Fruit fly (Drosophila melanogaster): ENCODE data around the gene CG42613.

The CG42613 gene

DNA sequence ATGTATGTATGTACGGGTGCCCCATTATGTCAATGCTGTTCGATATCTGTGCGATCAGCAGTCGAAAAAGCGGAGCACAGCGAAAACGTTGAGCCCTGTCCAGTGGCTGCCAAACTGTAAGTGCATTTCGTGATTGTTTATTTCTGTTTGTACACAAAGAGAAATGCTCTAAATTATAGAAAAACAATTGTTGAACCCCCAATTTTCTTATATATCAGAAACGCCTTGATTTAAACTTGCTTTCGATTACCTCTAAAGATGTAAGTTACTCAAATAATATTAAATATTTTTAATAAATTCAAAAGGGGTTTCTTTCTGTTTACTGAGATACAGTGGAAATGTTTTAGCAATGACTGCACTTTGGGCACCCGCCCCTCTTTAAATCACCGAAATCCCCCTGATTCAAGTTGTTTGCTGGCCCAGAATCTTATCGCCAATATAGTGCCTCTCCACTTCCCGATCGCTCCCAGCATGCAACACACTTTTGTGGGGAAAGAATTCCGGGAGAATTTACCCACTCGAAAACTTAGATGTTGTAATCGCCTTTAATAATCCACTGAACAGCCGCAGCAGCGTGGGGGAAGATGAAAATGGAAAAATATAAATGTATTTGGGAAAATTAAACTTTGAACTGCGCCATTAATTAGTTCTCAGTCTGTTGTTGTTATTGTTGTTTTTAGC lies 85.9 kb downstream of the CG42613 start (continued):
- no peak for TF ChIP-seq Sry-β (GFP tag; optimal IDR thresholded peaks at IDR 0.05)
- TF ChIP-seq CG15696 (tag; optimal IDR thresholded peaks at IDR 0.05) = no peak
- TF ChIP-seq tll (GFP tag; optimal IDR thresholded peaks at IDR 0.05) = no peak
- no peak for TF ChIP-seq sens-2 (GFP tag; IDR thresholded peaks at IDR 0.05)
- TF ChIP-seq CG12299 (tag; optimal IDR thresholded peaks at IDR 0.05) = no peak
- no peak for TF ChIP-seq lilli (GFP tag; optimal IDR thresholded peaks at IDR 0.05)
- no peak for TF ChIP-seq slou (GFP tag; optimal IDR thresholded peaks at IDR 0.05)
- TF ChIP-seq CG31224 (GFP tag; IDR thresholded peaks at IDR 0.05) = no peak
- no peak for TF ChIP-seq CG9932 (GFP tag; IDR thresholded peaks at IDR 0.05)
- TF ChIP-seq stc (GFP tag; IDR thresholded peaks at IDR 0.05) = peak; percentile 58
- no peak for TF ChIP-seq CG6272 (GFP tag; IDR thresholded peaks at IDR 0.05)
- TF ChIP-seq grn (GFP tag; optimal IDR thresholded peaks at IDR 0.05) = no peak
- peak; percentile 48 for TF ChIP-seq trem (tag; optimal IDR thresholded peaks at IDR 0.05)
- TF ChIP-seq maf-S (GFP tag; optimal IDR thresholded peaks at IDR 0.05) = no peak
- TF ChIP-seq Hsf (GFP tag; optimal IDR thresholded peaks at IDR 0.05) = no peak
- no peak for TF ChIP-seq NFAT (GFP tag; IDR thresholded peaks at IDR 0.05)
- TF ChIP-seq CG17802 (tag; optimal IDR thresholded peaks at IDR 0.05) = no peak
- TF ChIP-seq CG15011 (GFP tag; optimal IDR thresholded peaks at IDR 0.05) = no peak
- no peak for TF ChIP-seq chm (GFP tag; IDR thresholded peaks at IDR 0.05)
- TF ChIP-seq CG2199 (GFP tag; IDR thresholded peaks at IDR 0.05) = no peak
- no peak for TF ChIP-seq CG11398 (GFP tag; optimal IDR thresholded peaks at IDR 0.05)
- no peak for TF ChIP-seq zfh2 (GFP tag; optimal IDR thresholded peaks at IDR 0.05)
- TF ChIP-seq CG18599 (GFP tag; optimal IDR thresholded peaks at IDR 0.05) = peak; percentile 24
- no peak for TF ChIP-seq Opbp (GFP tag; IDR thresholded peaks at IDR 0.05; ENCODE audit: partially characterized antibody)
- no peak for TF ChIP-seq CG7928 (GFP tag; optimal IDR thresholded peaks at IDR 0.05)
- no peak for TF ChIP-seq Poxn (GFP tag; IDR thresholded peaks at IDR 0.05)
- TF ChIP-seq Trl (optimal IDR thresholded peaks at IDR 0.05) = no peak
- TF ChIP-seq Trl (GFP tag; optimal IDR thresholded peaks at IDR 0.05) = no peak
- TF ChIP-seq Pdp1 (GFP tag; optimal IDR thresholded peaks at IDR 0.05) = peak in 1 of 2 experiments; percentile 24
- TF ChIP-seq GATAe (GFP tag; conservative IDR thresholded peaks at IDR 0.05) = no peak
- no peak for TF ChIP-seq CG6791 (GFP tag; IDR thresholded peaks at IDR 0.05; ENCODE audit: partially characterized antibody)
- no peak for TF ChIP-seq CG1832 (GFP tag; optimal IDR thresholded peaks at IDR 0.05)
- no peak for TF ChIP-seq dan (GFP tag; IDR thresholded peaks at IDR 0.05)
- 0 out of 3 replicates have a peak, but pooled peaks have one; percentile 30 for TF ChIP-seq z (GFP tag; IDR thresholded peaks at IDR 0.05)
- no peak for TF ChIP-seq Dek (tag; optimal IDR thresholded peaks at IDR 0.05)
- TF ChIP-seq sqz (GFP tag; optimal IDR thresholded peaks at IDR 0.05) = peak; percentile 2
- TF ChIP-seq Sin3A (optimal IDR thresholded peaks at IDR 0.05) = no peak
- TF ChIP-seq CG7271 (tag; optimal IDR thresholded peaks at IDR 0.05) = no peak
- no peak for TF ChIP-seq luna (GFP tag; optimal IDR thresholded peaks at IDR 0.05)
- no peak for TF ChIP-seq CG6765 (GFP tag; optimal IDR thresholded peaks at IDR 0.05)
- TF ChIP-seq br (optimal IDR thresholded peaks at IDR 0.05) = no peak
- TF ChIP-seq Awh (GFP tag; IDR thresholded peaks at IDR 0.05) = 0 out of 2 replicates have a peak, but pooled peaks have one; percentile 23
- no peak for TF ChIP-seq kay (GFP tag; optimal IDR thresholded peaks at IDR 0.05)
- TF ChIP-seq CG5180 (GFP tag; optimal IDR thresholded peaks at IDR 0.05) = peak; percentile 5
- TF ChIP-seq stwl (tag; optimal IDR thresholded peaks at IDR 0.05) = no peak
- no peak for TF ChIP-seq CHES-1-like (GFP tag; optimal IDR thresholded peaks at IDR 0.05)
- no peak for TF ChIP-seq pzg (GFP tag; optimal IDR thresholded peaks at IDR 0.05)
- TF ChIP-seq CG8290 (GFP tag; optimal IDR thresholded peaks at IDR 0.05) = no peak
- TF ChIP-seq CG8290 (tag; optimal IDR thresholded peaks at IDR 0.05) = no peak
- TF ChIP-seq CG10654 (GFP tag; optimal IDR thresholded peaks at IDR 0.05) = no peak
- no peak for TF ChIP-seq BtbVII (GFP tag; optimal IDR thresholded peaks at IDR 0.05)
- no peak for TF ChIP-seq CG42726 (GFP tag; IDR thresholded peaks at IDR 0.05; ENCODE audit: partially characterized antibody)
